Fruit fly (Drosophila melanogaster): ENCODE measurements around the gene CG3982.

CG3982 gene

dm6 chr3L:9457619-9458092 lies 40.5 kb upstream of the CG3982 start, which contains the start of gene CG3437 (continued):
- TF ChIP-seq CG31388 (GFP tag; optimal IDR thresholded peaks at IDR 0.05) = peak; percentile 94
- TF ChIP-seq twi (tag; optimal IDR thresholded peaks at IDR 0.05) = peak; percentile 93
- peak; percentile 97 for TF ChIP-seq ewg (GFP tag; optimal IDR thresholded peaks at IDR 0.05)
- TF ChIP-seq CG3995 (GFP tag; optimal IDR thresholded peaks at IDR 0.05) = peak; percentile 82
- peak; percentile 98 for TF ChIP-seq tin (GFP tag; optimal IDR thresholded peaks at IDR 0.05)
- TF ChIP-seq crp (GFP tag; optimal IDR thresholded peaks at IDR 0.05) = peak; percentile 46 to 92
- TF ChIP-seq tup (GFP tag; optimal IDR thresholded peaks at IDR 0.05) = peak; percentile 97
- peak; percentile 96 for TF ChIP-seq CG6254 (GFP tag; optimal IDR thresholded peaks at IDR 0.05)
- peak; percentile 94 for TF ChIP-seq Bdp1 (GFP tag; optimal IDR thresholded peaks at IDR 0.05)
- TF ChIP-seq Ets97D (GFP tag; optimal IDR thresholded peaks at IDR 0.05) = peak; percentile 94
- TF ChIP-seq CG1603 (tag; optimal IDR thresholded peaks at IDR 0.05) = peak; percentile 96
- TF ChIP-seq CG17361 (GFP tag; IDR thresholded peaks at IDR 0.05) = peak; percentile 99
- TF ChIP-seq org-1 (GFP tag; optimal IDR thresholded peaks at IDR 0.05) = peak; percentile 98
- peak; percentile 96 for TF ChIP-seq CG17829 (tag; optimal IDR thresholded peaks at IDR 0.05)
- no peak for TF ChIP-seq nerfin-2 (GFP tag; IDR thresholded peaks at IDR 0.05; ENCODE audit: partially characterized antibody)
- peak; percentile 98 for TF ChIP-seq C15 (GFP tag; IDR thresholded peaks at IDR 0.05)
- peak; percentile 99 for TF ChIP-seq Usf (GFP tag; optimal IDR thresholded peaks at IDR 0.05)
- peak; percentile 97 for TF ChIP-seq disco-r (GFP tag; optimal IDR thresholded peaks at IDR 0.05)
- TF ChIP-seq eyg (GFP tag; optimal IDR thresholded peaks at IDR 0.05) = peak; percentile 98
- peak; percentile 98 for TF ChIP-seq Hr3 (GFP tag; optimal IDR thresholded peaks at IDR 0.05)
- TF ChIP-seq CkIIα-i1 (GFP tag; IDR thresholded peaks at IDR 0.05) = peak; percentile 96
- peak; percentile 99 for TF ChIP-seq ken (GFP tag; IDR thresholded peaks at IDR 0.05)
- peak; percentile 97 for TF ChIP-seq sug (tag; optimal IDR thresholded peaks at IDR 0.05)
- peak; percentile 98 for TF ChIP-seq fd3F (GFP tag; optimal IDR thresholded peaks at IDR 0.05)
- no peak for TF ChIP-seq cg (GFP tag; optimal IDR thresholded peaks at IDR 0.05)
- TF ChIP-seq CG43689 (GFP tag; IDR thresholded peaks at IDR 0.05) = peak; percentile 97
- peak; percentile 99 for TF ChIP-seq CG7372 (GFP tag; IDR thresholded peaks at IDR 0.05)
- peak; percentile 82 for TF ChIP-seq fd102C (GFP tag; optimal IDR thresholded peaks at IDR 0.05)
- peak; percentile 99 for TF ChIP-seq CG7839 (tag; optimal IDR thresholded peaks at IDR 0.05)
- no peak for TF ChIP-seq h (optimal IDR thresholded peaks at IDR 0.05)
- peak; percentile 99 for TF ChIP-seq CG2199 (GFP tag; IDR thresholded peaks at IDR 0.05)
- peak; percentile 99 for TF ChIP-seq CG16863 (GFP tag; optimal IDR thresholded peaks at IDR 0.05)
- TF ChIP-seq toy (GFP tag; IDR thresholded peaks at IDR 0.05) = peak; percentile 98
- TF ChIP-seq CG6791 (GFP tag; IDR thresholded peaks at IDR 0.05; ENCODE audit: partially characterized antibody) = no peak
- TF ChIP-seq CG14050 (GFP tag; IDR thresholded peaks at IDR 0.05) = peak; percentile 99
- TF ChIP-seq Taf1 (GFP tag; IDR thresholded peaks at IDR 0.05) = peak; percentile 97
- TF ChIP-seq croc (GFP tag; conservative IDR thresholded peaks at IDR 0.05) = peak; percentile 98
- TF ChIP-seq mld (GFP tag; IDR thresholded peaks at IDR 0.05; ENCODE audit: partially characterized antibody) = no peak
- peak; percentile 95 for TF ChIP-seq CG17186 (GFP tag; optimal IDR thresholded peaks at IDR 0.05)
- TF ChIP-seq gsb-n (tag; optimal IDR thresholded peaks at IDR 0.05) = peak; percentile 97
- TF ChIP-seq Meics (GFP tag; optimal IDR thresholded peaks at IDR 0.05) = peak; percentile 99
- peak; percentile 95 for TF ChIP-seq slou (GFP tag; optimal IDR thresholded peaks at IDR 0.05)
- TF ChIP-seq Dfd (GFP tag; optimal IDR thresholded peaks at IDR 0.05) = no peak
- TF ChIP-seq CG10462 (GFP tag; optimal IDR thresholded peaks at IDR 0.05) = peak; percentile 97
- TF ChIP-seq Gsc (GFP tag; IDR thresholded peaks at IDR 0.05) = peak; percentile 99
- peak; percentile 99 for TF ChIP-seq sisA (GFP tag; IDR thresholded peaks at IDR 0.05)
- no peak for TF ChIP-seq sc (optimal IDR thresholded peaks at IDR 0.05)
- peak; percentile 96 for TF ChIP-seq sc (GFP tag; optimal IDR thresholded peaks at IDR 0.05)
- peak; percentile 80 for TF ChIP-seq stwl (tag; optimal IDR thresholded peaks at IDR 0.05)
- TF ChIP-seq CG13894 (tag; optimal IDR thresholded peaks at IDR 0.05) = peak; percentile 99
- peak; percentile 98 for TF ChIP-seq sqz (GFP tag; optimal IDR thresholded peaks at IDR 0.05)
- peak; percentile 98 for TF ChIP-seq CG12942 (GFP tag; optimal IDR thresholded peaks at IDR 0.05)

Measured in whole organism, embryonic.